Fruit fly (Drosophila melanogaster) whole organism: Measurements from ENCODE around the gene fd19B.

Source experiments
- CG8478 ChIP-seq: fragments of >200 bp; optimal IDR thresholded peaks from 2 replicates; lab custom pipeline; 2018; ENCODE audit warnings: inconsistent platforms
- Dll ChIP-seq: fragments of >200 bp; optimal IDR thresholded peaks from 2 replicates; lab custom pipeline; 2017
- EcR ChIP-seq, 2 experiments: fragments of >200 bp; optimal IDR thresholded peaks; 2 replicates each; lab custom pipeline; 2017; ENCODE audit warnings: missing biosample characterization in 2 of 2, missing genetic modification characterization in 2 of 2, missing genetic modification reagents in 2 of 2
- pan ChIP-seq: fragments of >200 bp; optimal IDR thresholded peaks from 2 replicates; lab custom pipeline; 2017
- psq ChIP-seq: fragments of >200 bp; optimal IDR thresholded peaks from 2 replicates; lab custom pipeline; 2017
- usp ChIP-seq: fragments of >200 bp; optimal IDR thresholded peaks from 2 replicates; lab custom pipeline; 2017; ENCODE audit warnings: missing biosample characterization, missing genetic modification characterization, mixed read lengths

The fd19B gene

dm6 chrX:20067017-20067416, 25.2 kb downstream of the fd19B start:
- no peak for TF ChIP-seq psq (lab: Kevin White, UChicago)
- no peak for TF ChIP-seq pan (lab: Kevin White, UChicago)
- no peak for TF ChIP-seq Dll (lab: Kevin White, UChicago)
- no peak for TF ChIP-seq CG8478 (lab: Kevin White, UChicago)
- TF ChIP-seq EcR (GFP tag; optimal IDR thresholded peaks at IDR 0.05; lab: Kevin White, UChicago), result no peak
- no peak for TF ChIP-seq usp (GFP tag; lab: Kevin White, UChicago)

dm6 chrX:20062576-20062975, 29.6 kb downstream of the fd19B start, which contains the start of gene Dop2R:
Gene Dop2R, minus strand, starts transcription at chrX:20062706.
- TF ChIP-seq psq (lab: Kevin White, UChicago), result no peak
- TF ChIP-seq EcR (GFP tag; optimal IDR thresholded peaks at IDR 0.05; lab: Kevin White, UChicago), result no peak
- no peak for TF ChIP-seq pan (lab: Kevin White, UChicago)
- TF ChIP-seq usp (GFP tag; lab: Kevin White, UChicago), result no peak
- TF ChIP-seq CG8478 (lab: Kevin White, UChicago), result no peak
- TF ChIP-seq Dll (lab: Kevin White, UChicago), result no peak

dm6 chrX:20050994-20051393, 41.2 kb downstream of the fd19B start, which contains the start of gene CG9570:
Gene CG9570, plus strand, starts transcription at chrX:20051294.
- no peak for TF ChIP-seq CG8478 (lab: Kevin White, UChicago)
- no peak for TF ChIP-seq Dll (lab: Kevin White, UChicago)
- no peak for TF ChIP-seq EcR (GFP tag; optimal IDR thresholded peaks at IDR 0.05; lab: Kevin White, UChicago)
- no peak for TF ChIP-seq psq (lab: Kevin White, UChicago)
- no peak for TF ChIP-seq usp (GFP tag; lab: Kevin White, UChicago)
- no peak for TF ChIP-seq pan (lab: Kevin White, UChicago)
